Worm (Caenorhabditis elegans) whole organism, young adult: ENCODE results near the gene T23F6.5.

ENCODE experiments used
- K12H6.12 ChIP-seq: fragments of 200-800 bp; sonication (Bioruptor generic); optimal IDR thresholded peaks from 2 replicates; lab custom pipeline; 2018; ENCODE audit warnings: mild to moderate bottlenecking, missing genetic modification characterization, missing compliant biosample characterization
- die-1 ChIP-seq: sonication (generic microtip); optimal IDR thresholded peaks from 2 replicates; lab custom pipeline; 2016; ENCODE audit warnings: missing genotype, mild to moderate bottlenecking, missing genetic modification characterization, missing compliant biosample characterization
- dpl-1 ChIP-seq: fragments of 150-350 bp; optimal IDR thresholded peaks from 2 replicates; lab custom pipeline; 2014; ENCODE audit warnings: missing biosample characterization, missing genetic modification reagents, missing genetic modification characterization

ce11 chrIV:12748760-12749159, 7.4 kb upstream of the T23F6.5 start:
- TF ChIP-seq dpl-1 (GFP tag; lab: Kevin White, UChicago) (no peak), K12H6.12 (tag; lab: Kevin White, UChicago) (no peak), die-1 (tag; lab: Kevin White, UChicago) (no peak)
